Fruit fly (Drosophila melanogaster) S2 (cell line): Measurements from ENCODE around the gene sd.

Experiments used
- CG8478 ChIP-seq: fragments of >200 bp; optimal IDR thresholded peaks from 2 replicates; lab custom pipeline; 2018
- CTCF ChIP-seq, 2 experiments: fragments of >200 bp; optimal IDR thresholded peaks; 2 replicates each; lab custom pipeline; 2018

dm6 chrX:15874437-15874836 lies 70.3 kb downstream of the sd start:
- TF ChIP-seq CTCF (optimal IDR thresholded peaks at IDR 0.05; lab: Kevin White, UChicago), result no peak
- no peak for TF ChIP-seq CG8478
